Fruit fly (Drosophila melanogaster) whole organism, larva: Measurements from ENCODE around the gene CG34427.

ENCODE experiments used
- noc ChIP-seq: fragments of 200-800 bp; sonication (Bioruptor generic); optimal IDR thresholded peaks from 3 replicates; lab custom pipeline; 2019; ENCODE audit warnings: missing biosample characterization, mild to moderate bottlenecking, missing genetic modification characterization, moderate library complexity

CG34427 gene

dm6 chr3L:8839130-8839529, 34.6 kb downstream of the CG34427 start:
- no peak for TF ChIP-seq noc

dm6 chr3L:8839563-8840425, 35.2 kb downstream of the CG34427 start:
- TF ChIP-seq noc = no peak

- TF ChIP-seq noc = peak; percentile 15
Observed at dm6 chr3L:8841757-8842156, 37.2 kb downstream of the CG34427 start.

- TF ChIP-seq noc = no peak
Observed at dm6 chr3L:8842359-8842758, 37.8 kb downstream of the CG34427 start.

dm6 chr3L:8849817-8850216, 45.3 kb downstream of the CG34427 start:
- no peak for TF ChIP-seq noc

dm6 chr3L:8850784-8851704, 46.5 kb downstream of the CG34427 start:
- no peak for TF ChIP-seq noc

- no peak for TF ChIP-seq noc
Observed at dm6 chr3L:8851950-8852349, 47.4 kb downstream of the CG34427 start.

- TF ChIP-seq noc = no peak
Observed at dm6 chr3L:8852907-8853306, 48.3 kb downstream of the CG34427 start.

dm6 chr3L:8853382-8853781, 48.8 kb downstream of the CG34427 start:
- no peak for TF ChIP-seq noc

- TF ChIP-seq noc = no peak
Observed at dm6 chr3L:8855262-8855661, 50.7 kb downstream of the CG34427 start.
